Fruit fly (Drosophila melanogaster) Kc167 (cell line): ENCODE measurements around the gene spri.

Experiments
- Sin3A ChIP-seq: fragments of >200 bp; optimal IDR thresholded peaks from 2 replicates; lab custom pipeline; 2018; ENCODE audit warnings: missing external identifiers
- h ChIP-seq: fragments of >200 bp; optimal IDR thresholded peaks from 3 replicates; lab custom pipeline; 2018; ENCODE audit warnings: missing external identifiers
- psq ChIP-seq: fragments of >200 bp; optimal IDR thresholded peaks from 2 replicates; lab custom pipeline; 2017; ENCODE audit warnings: missing external identifiers
- ttk ChIP-seq: sonication (Bioruptor generic); optimal IDR thresholded peaks from 2 replicates; lab custom pipeline; 2017; ENCODE audit warnings: missing external identifiers

dm6 chrX:10584461-10584860, 761 bp downstream of the spri start:
- TF ChIP-seq psq (lab: Kevin White, UChicago) (no peak), h (no peak), Sin3A (no peak), ttk (lab: Kevin White, UChicago) (no peak)
